Worm (Caenorhabditis elegans) whole organism, mixed stage, embryonic: ENCODE measurements around the gene sam-10.

Source experiments
- blmp-1 ChIP-seq: fragments of 150-350 bp; optimal IDR thresholded peaks from 2 replicates; lab custom pipeline; 2014; ENCODE audit warnings: missing biosample characterization, missing genetic modification characterization
- ham-2 ChIP-seq: fragments of 200-800 bp; sonication (Bioruptor generic); optimal IDR thresholded peaks from 2 replicates; lab custom pipeline; 2018; ENCODE audit warnings: mild to moderate bottlenecking, missing genetic modification characterization, missing compliant biosample characterization
- nhr-237 ChIP-seq: fragments of 150-350 bp; optimal IDR thresholded peaks from 2 replicates; lab custom pipeline; 2014; ENCODE audit warnings: missing biosample characterization, missing genetic modification characterization
- pha-4 ChIP-seq: fragments of 150-350 bp; optimal IDR thresholded peaks from 2 replicates; lab custom pipeline; 2018; ENCODE audit warnings: missing biosample characterization, missing genetic modification reagents, missing genetic modification characterization
- snpc-4 ChIP-seq: fragments of 150-350 bp; optimal IDR thresholded peaks from 2 replicates; lab custom pipeline; 2014; ENCODE audit warnings: missing biosample characterization, missing genetic modification characterization
- unc-39 ChIP-seq: fragments of 150-350 bp; optimal IDR thresholded peaks from 2 replicates; lab custom pipeline; 2014; ENCODE audit warnings: missing biosample characterization, missing genetic modification characterization
- zip-8 ChIP-seq: fragments of 150-350 bp; optimal IDR thresholded peaks from 2 replicates; lab custom pipeline; 2014; ENCODE audit warnings: missing biosample characterization, missing genetic modification characterization
- ztf-11 ChIP-seq: fragments of 150-350 bp; optimal IDR thresholded peaks from 2 replicates; lab custom pipeline; 2014; ENCODE audit warnings: missing biosample characterization, missing genetic modification characterization

DNA sequence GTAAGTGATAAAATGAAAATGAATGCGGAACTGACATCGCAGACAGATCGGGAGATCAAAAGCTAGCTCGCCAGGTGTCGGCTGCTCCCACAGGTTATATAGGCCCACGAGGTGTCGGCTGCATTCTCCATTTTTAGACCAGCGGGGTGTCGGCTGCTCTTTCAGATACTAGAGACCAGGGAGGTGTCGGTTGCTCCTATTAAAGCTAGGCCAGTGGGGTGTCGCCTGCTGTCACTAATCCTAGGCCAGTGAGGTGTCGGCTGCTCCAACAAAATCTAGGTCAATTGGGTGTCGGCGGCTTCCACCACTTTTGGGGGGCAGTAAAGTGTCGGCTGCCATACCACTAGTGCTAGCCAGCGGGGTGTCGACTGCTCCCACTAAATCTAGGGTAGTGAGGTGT, 40.4 kb downstream of the sam-10 start:
- TF ChIP-seq unc-39 (tag; lab: Kevin White, UChicago), result no peak
- no peak for TF ChIP-seq nhr-237 (tag; lab: Kevin White, UChicago)
- no peak for TF ChIP-seq pha-4 (tag; lab: Kevin White, UChicago)
- TF ChIP-seq snpc-4 (tag; lab: Kevin White, UChicago), result no peak
- no peak for TF ChIP-seq ham-2 (GFP tag; lab: Kevin White, UChicago)
- TF ChIP-seq ztf-11 (tag; lab: Kevin White, UChicago), result no peak
- TF ChIP-seq zip-8 (tag; lab: Kevin White, UChicago), result no peak
- TF ChIP-seq blmp-1 (tag; lab: Kevin White, UChicago), result no peak
